Worm (Caenorhabditis elegans) whole organism, L4 larva: ENCODE measurements around the gene Y54F10BM.23.

Source experiments
- ama-1 ChIP-seq: fragments of 150-350 bp; optimal IDR thresholded peaks from 2 replicates; lab custom pipeline; 2014; ENCODE audit warnings: inconsistent platforms, mixed read lengths
- hmg-1.1 ChIP-seq: fragments of 200-800 bp; sonication (Bioruptor generic); IDR thresholded peaks from 2 replicates; pipeline ENCODE4 v1.3.6; 2022; ENCODE audit warnings: missing genetic modification reagents, missing genetic modification characterization, missing compliant biosample characterization
- mxl-3 ChIP-seq: fragments of 200-800 bp; sonication (Bioruptor generic); optimal IDR thresholded peaks from 2 replicates; lab custom pipeline; 2018; ENCODE audit warnings: mild to moderate bottlenecking, missing genetic modification characterization, missing compliant biosample characterization

ce11 chrIII:2259329-2259728, 20.0 kb downstream of the Y54F10BM.23 start:
- TF ChIP-seq hmg-1.1 (GFP tag; lab: Robert Waterston, UW) = no peak
- no peak for TF ChIP-seq ama-1 (lab: Kevin White, UChicago)
- TF ChIP-seq mxl-3 (GFP tag; lab: Kevin White, UChicago) = no peak
